Fruit fly (Drosophila melanogaster) whole organism, pupa: ENCODE results near the gene Syx18.

Source experiments
- CG12605 ChIP-seq: fragments of 200-800 bp; sonication (Bioruptor generic); IDR thresholded peaks from 2 replicates; pipeline ENCODE4 v1.3.6; 2022; ENCODE audit warnings: missing biosample characterization, missing genetic modification characterization
- CG14655 ChIP-seq: fragments of 200-800 bp; sonication (Bioruptor generic); optimal IDR thresholded peaks from 3 replicates; lab custom pipeline; 2017; ENCODE audit warnings: mild to moderate bottlenecking, missing biosample characterization, missing genetic modification reagents, missing genetic modification characterization
- CG15710 ChIP-seq: fragments of 200-800 bp; sonication (Bioruptor generic); optimal IDR thresholded peaks from 2 replicates; lab custom pipeline; 2018; ENCODE audit warnings: missing biosample characterization, mild to moderate bottlenecking, missing genetic modification characterization, moderate library complexity
- CG17806 ChIP-seq: fragments of 200-800 bp; sonication (Bioruptor generic); optimal IDR thresholded peaks from 2 replicates; lab custom pipeline; 2018; ENCODE audit warnings: missing biosample characterization, mild to moderate bottlenecking, missing genetic modification characterization, moderate library complexity
- CG32121 ChIP-seq: fragments of 200-800 bp; sonication (Bioruptor generic); IDR thresholded peaks from 2 replicates; pipeline ENCODE4 v1.3.6; 2022; ENCODE audit warnings: missing biosample characterization, missing genetic modification characterization
- CG34367 ChIP-seq: fragments of 200-800 bp; sonication (Bioruptor generic); optimal IDR thresholded peaks from 2 replicates; lab custom pipeline; 2018; ENCODE audit warnings: missing biosample characterization, mild to moderate bottlenecking, missing genetic modification characterization
- CG4496 ChIP-seq: fragments of 200-800 bp; sonication (Bioruptor generic); IDR thresholded peaks from 3 replicates; pipeline ENCODE4 v1.3.6; 2022; ENCODE audit warnings: missing biosample characterization, missing genetic modification characterization
- CG8159 ChIP-seq: fragments of 200-800 bp; sonication (Bioruptor generic); optimal IDR thresholded peaks from 3 replicates; lab custom pipeline; 2018; ENCODE audit warnings: missing biosample characterization, mild to moderate bottlenecking, missing genetic modification characterization, moderate library complexity
- CG8301 ChIP-seq: fragments of 200-800 bp; sonication (Bioruptor generic); optimal IDR thresholded peaks from 2 replicates; lab custom pipeline; 2018; ENCODE audit warnings: missing biosample characterization, mild to moderate bottlenecking, missing genetic modification characterization
- CG9948 ChIP-seq: fragments of 200-800 bp; sonication (Bioruptor generic); optimal IDR thresholded peaks from 2 replicates; lab custom pipeline; 2018; ENCODE audit warnings: missing biosample characterization, mild to moderate bottlenecking, missing genetic modification characterization, moderate library complexity
- D1 ChIP-seq: fragments of 200-800 bp; sonication (Bioruptor generic); optimal IDR thresholded peaks from 2 replicates; lab custom pipeline; 2018; ENCODE audit warnings: missing biosample characterization, mild to moderate bottlenecking, missing genetic modification characterization, moderate library complexity
- EcR ChIP-seq: fragments of 200-800 bp; sonication (Bioruptor generic); optimal IDR thresholded peaks from 3 replicates; lab custom pipeline; 2019; ENCODE audit warnings: missing biosample characterization, missing genetic modification characterization, mild to moderate bottlenecking, moderate library complexity, missing genetic modification reagents
- Ets98B ChIP-seq: fragments of 200-800 bp; sonication (Bioruptor generic); IDR thresholded peaks from 2 replicates; pipeline ENCODE4 v1.3.6; 2022; ENCODE audit warnings: missing biosample characterization, missing genetic modification characterization
- Pif1A ChIP-seq: fragments of 200-800 bp; sonication (Bioruptor generic); optimal IDR thresholded peaks from 3 replicates; lab custom pipeline; 2016; ENCODE audit warnings: missing biosample characterization, missing genetic modification characterization
- Pif1B ChIP-seq: fragments of 200-800 bp; sonication (Bioruptor generic); optimal IDR thresholded peaks from 3 replicates; lab custom pipeline; 2016; ENCODE audit warnings: missing biosample characterization, missing genetic modification characterization
- Snoo ChIP-seq: fragments of 200-800 bp; sonication (Bioruptor generic); optimal IDR thresholded peaks from 3 replicates; lab custom pipeline; 2017; ENCODE audit warnings: missing biosample characterization, mild to moderate bottlenecking, missing genetic modification characterization, inconsistent platforms
- fd96Ca ChIP-seq: fragments of 200-800 bp; sonication (Bioruptor generic); IDR thresholded peaks from 3 replicates; pipeline ENCODE4 v1.3.6; 2022; ENCODE audit warnings: missing biosample characterization, missing genetic modification characterization
- gl ChIP-seq: fragments of 200-800 bp; sonication (Bioruptor generic); optimal IDR thresholded peaks from 2 replicates; lab custom pipeline; 2018; ENCODE audit warnings: missing biosample characterization, mild to moderate bottlenecking, missing genetic modification characterization
- rn ChIP-seq: fragments of 200-800 bp; sonication (Bioruptor generic); IDR thresholded peaks from 2 replicates; pipeline ENCODE4 v1.3.6; 2022; ENCODE audit warnings: missing biosample characterization, missing genetic modification characterization

Syx18 gene

dm6 chr3R:24625517-24625925 lies at the start of gene Syx18, which contains the start of gene atl:
TSS of gene Syx18 (minus strand) at chr3R:24625562.
TSS of gene atl (plus strand) at chr3R:24625671.
- TF ChIP-seq EcR (GFP tag; lab: Kevin White, UChicago) (peak; percentile 47), CG8301 (tag; lab: Kevin White, UChicago) (no peak)
- TF ChIP-seq, all 21 proteins: peak for 1

- TF ChIP-seq gl, result no peak
- no peak for TF ChIP-seq CG8301 (tag; lab: Kevin White, UChicago)
- no peak for TF ChIP-seq rn
- no peak for TF ChIP-seq CG9948 (tag; lab: Kevin White, UChicago)
- TF ChIP-seq D1 (tag; lab: Kevin White, UChicago), result no peak
- TF ChIP-seq CG17806 (tag; lab: Kevin White, UChicago), result no peak
- no peak for TF ChIP-seq CG4496 (GFP tag; lab: Robert Waterston, UW)
- no peak for TF ChIP-seq Pif1B (GFP tag; lab: Kevin White, UChicago)
- TF ChIP-seq CG34367 (tag; lab: Kevin White, UChicago), result no peak
- no peak for TF ChIP-seq CG32121 (GFP tag; lab: Robert Waterston, UW)
- no peak for TF ChIP-seq CG15710 (tag; lab: Kevin White, UChicago)
- no peak for TF ChIP-seq Snoo
- no peak for TF ChIP-seq fd96Ca (GFP tag; lab: Robert Waterston, UW)
- no peak for TF ChIP-seq Ets98B (GFP tag; lab: Robert Waterston, UW)
These were observed 46.3 kb upstream of the Syx18 start for dm6 chr3R:24671662-24672061.

- TF ChIP-seq CG8301 (tag; lab: Kevin White, UChicago) (no peak), Ets98B (GFP tag; lab: Robert Waterston, UW) (peak; percentile 26; the same call in 1 of the 2 replicates), fd96Ca (GFP tag; lab: Robert Waterston, UW) (peak; percentile 15; the same call in 1 of the 3 replicates)
These were observed 42.3 kb upstream of the Syx18 start for dm6 chr3R:24667538-24668207.

dm6 chr3R:24663044-24663443 lies 37.7 kb upstream of the Syx18 start:
- TF ChIP-seq rn, result no peak

dm6 chr3R:24662412-24662796 lies 37.0 kb upstream of the Syx18 start, which contains the start of gene slo:
TSS of gene slo (plus strand) at chr3R:24662491.
- TF ChIP-seq CG34367 (tag; lab: Kevin White, UChicago), result no peak
- TF ChIP-seq D1 (tag; lab: Kevin White, UChicago), result no peak
- no peak for TF ChIP-seq CG8159 (tag; lab: Kevin White, UChicago)
- TF ChIP-seq rn, result no peak
- TF ChIP-seq Pif1A (GFP tag; lab: Kevin White, UChicago), result no peak
- TF ChIP-seq CG14655 (GFP tag; lab: Kevin White, UChicago), result no peak
- TF ChIP-seq CG12605 (GFP tag; lab: Robert Waterston, UW), result no peak

- TF ChIP-seq D1 (tag; lab: Kevin White, UChicago) (no peak), CG12605 (GFP tag; lab: Robert Waterston, UW) (no peak), Pif1A (GFP tag; lab: Kevin White, UChicago) (no peak), rn (no peak), Pif1B (GFP tag; lab: Kevin White, UChicago) (no peak), CG32121 (GFP tag; lab: Robert Waterston, UW) (no peak), CG4496 (GFP tag; lab: Robert Waterston, UW) (no peak), gl (no peak), CG14655 (GFP tag; lab: Kevin White, UChicago) (no peak), CG8159 (tag; lab: Kevin White, UChicago) (no peak), Ets98B (GFP tag; lab: Robert Waterston, UW) (no peak)
These were observed 36.5 kb upstream of the Syx18 start, which contains the start of gene Ppox for dm6 chr3R:24661679-24662411. TSS of gene Ppox (minus strand) at chr3R:24661851.

- TF ChIP-seq rn (no peak), CG32121 (GFP tag; lab: Robert Waterston, UW) (no peak), CG8159 (tag; lab: Kevin White, UChicago) (no peak), CG17806 (tag; lab: Kevin White, UChicago) (no peak), Pif1A (GFP tag; lab: Kevin White, UChicago) (no peak), CG12605 (GFP tag; lab: Robert Waterston, UW) (no peak)
- TF ChIP-seq, all 21 proteins: peak for 0
These were observed 33.9 kb upstream of the Syx18 start, which contains the start of gene CG31126 for dm6 chr3R:24659173-24659846. TSS of gene CG31126 (plus strand) at chr3R:24659621.
